Worm (Caenorhabditis elegans) whole organism, L3 larva: ENCODE measurements around the gene C16A3.2.

Source experiments
- ZK546.5 ChIP-seq: sonication (generic microtip); optimal IDR thresholded peaks from 2 replicates; lab custom pipeline; 2017; ENCODE audit warnings: missing biosample characterization, missing genetic modification characterization
- ceh-9 ChIP-seq: sonication (generic microtip); optimal IDR thresholded peaks from 2 replicates; lab custom pipeline; 2018; ENCODE audit warnings: missing biosample characterization, missing genetic modification characterization
- lin-15B ChIP-seq: fragments of 150-350 bp; optimal IDR thresholded peaks from 2 replicates; lab custom pipeline; 2014; ENCODE audit warnings: missing biosample characterization, missing genetic modification characterization
- snpc-4 ChIP-seq: fragments of 150-350 bp; optimal IDR thresholded peaks from 2 replicates; lab custom pipeline; 2014; ENCODE audit warnings: missing biosample characterization, missing genetic modification characterization
- tbx-2 ChIP-seq: sonication (generic microtip); optimal IDR thresholded peaks from 2 replicates; lab custom pipeline; 2016; ENCODE audit warnings: mild to moderate bottlenecking, missing genetic modification characterization, missing compliant biosample characterization
- ztf-11 ChIP-seq: fragments of 150-350 bp; optimal IDR thresholded peaks from 2 replicates; lab custom pipeline; 2014; ENCODE audit warnings: missing biosample characterization, missing genetic modification characterization

DNA sequence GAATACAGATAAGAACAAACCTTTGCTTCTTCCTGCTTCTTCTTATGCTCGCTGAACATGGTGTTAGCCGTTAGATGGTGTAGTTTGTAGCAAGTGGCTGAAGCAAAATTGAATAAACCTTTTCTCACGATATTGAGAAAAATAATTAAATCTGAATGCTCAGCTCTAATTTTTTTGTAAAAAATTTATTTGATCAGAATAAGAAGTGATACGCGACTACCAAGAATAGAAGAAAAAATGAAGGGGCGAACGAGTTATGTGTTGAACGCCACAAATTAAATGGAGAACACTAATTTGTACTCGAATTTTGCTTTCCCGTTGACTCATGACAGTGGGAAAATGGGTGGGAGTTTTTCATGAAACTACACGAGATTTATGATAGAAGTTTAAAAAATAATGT is 46.4 kb upstream of the C16A3.2 start, which contains the start of gene C56G2.9:
- TF ChIP-seq ceh-9 (tag; lab: Kevin White, UChicago), result no peak
- no peak for TF ChIP-seq ZK546.5 (tag; lab: Kevin White, UChicago)
- TF ChIP-seq tbx-2 (tag; lab: Kevin White, UChicago), result no peak
- no peak for TF ChIP-seq snpc-4
- no peak for TF ChIP-seq ztf-11 (tag; lab: Kevin White, UChicago)
- no peak for TF ChIP-seq lin-15B (tag; lab: Kevin White, UChicago)
